Worm (Caenorhabditis elegans) whole organism, L3 larva: ENCODE data around the gene lido-15.

Experiments used
- ZK546.5 ChIP-seq: sonication (generic microtip); optimal IDR thresholded peaks from 2 replicates; lab custom pipeline; 2017; ENCODE audit warnings: missing biosample characterization, missing genetic modification characterization
- ama-1 ChIP-seq: fragments of 150-350 bp; optimal IDR thresholded peaks from 2 replicates; lab custom pipeline; 2018
- egl-27 ChIP-seq: sonication (generic microtip); optimal IDR thresholded peaks from 4 replicates; lab custom pipeline; 2017; ENCODE audit warnings: missing biosample characterization, missing genetic modification reagents, missing genetic modification characterization
- elt-1 ChIP-seq: fragments of 150-350 bp; optimal IDR thresholded peaks from 2 replicates; lab custom pipeline; 2014; ENCODE audit warnings: missing biosample characterization, missing genetic modification characterization
- elt-2 ChIP-seq: sonication (generic microtip); optimal IDR thresholded peaks from 2 replicates; lab custom pipeline; 2016; ENCODE audit warnings: missing genetic modification reagents, mild to moderate bottlenecking, missing genetic modification characterization, missing compliant biosample characterization
- nhr-76 ChIP-seq: fragments of 150-350 bp; sonication (generic microtip); optimal IDR thresholded peaks from 5 replicates; lab custom pipeline; 2014; ENCODE audit warnings: missing biosample characterization, missing genetic modification characterization
- nhr-77 ChIP-seq: fragments of 150-350 bp; optimal IDR thresholded peaks from 2 replicates; lab custom pipeline; 2014; ENCODE audit warnings: missing biosample characterization, missing genetic modification characterization
- snpc-4 ChIP-seq: fragments of 150-350 bp; optimal IDR thresholded peaks from 2 replicates; lab custom pipeline; 2014; ENCODE audit warnings: missing biosample characterization, missing genetic modification characterization
- unc-62 ChIP-seq: fragments of 150-350 bp; sonication (generic microtip); optimal IDR thresholded peaks from 4 replicates; lab custom pipeline; 2014; ENCODE audit warnings: missing biosample characterization, missing genetic modification reagents, missing genetic modification characterization

DNA sequence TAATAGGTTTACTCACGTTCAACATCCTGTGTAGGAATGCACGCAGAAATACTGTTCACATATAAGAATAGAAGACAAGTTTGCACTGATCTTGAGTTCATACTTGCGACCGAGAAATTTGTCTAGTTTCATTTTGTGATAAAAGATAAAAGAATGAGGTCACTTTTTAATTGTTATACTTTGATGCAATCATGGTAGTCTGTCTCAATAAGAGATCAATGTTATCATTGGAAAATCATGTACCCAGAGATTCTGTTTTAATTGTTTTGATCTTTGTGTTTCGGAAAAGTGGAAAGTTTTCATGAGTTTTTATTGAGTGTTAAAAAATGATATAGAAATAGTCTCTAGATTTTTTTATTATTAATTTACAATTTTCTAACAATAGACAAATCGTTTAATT lies 20.3 kb downstream of the lido-15 start, which contains the start of gene F54D10.9:
- TF ChIP-seq elt-2 (tag; lab: Kevin White, UChicago) = no peak
- TF ChIP-seq ama-1 (lab: Kevin White, UChicago) = no peak
- no peak for TF ChIP-seq egl-27 (tag; lab: Kevin White, UChicago)
- no peak for TF ChIP-seq nhr-77 (tag; lab: Kevin White, UChicago)
- TF ChIP-seq unc-62 = no peak
- TF ChIP-seq ZK546.5 (tag; lab: Kevin White, UChicago) = no peak
- TF ChIP-seq snpc-4 (tag; lab: Kevin White, UChicago) = no peak
- TF ChIP-seq elt-1 (tag; lab: Kevin White, UChicago) = no peak
- TF ChIP-seq nhr-76 (tag; lab: Kevin White, UChicago) = no peak
